Worm (Caenorhabditis elegans) whole organism, young adult: ENCODE results near the gene C49G7.12.

Source experiments
- ama-1 ChIP-seq, 3 experiments: fragments of 150-350 bp in 1 of 3; sonication (generic microtip) in 2 of 3; optimal IDR thresholded peaks; 2 replicates each; lab custom pipeline; 2014 to 2018; ENCODE audit warnings: missing biosample characterization in 2 of 3, missing genetic modification characterization in 2 of 3, missing genetic modification reagents in 2 of 3
- attf-6 ChIP-seq: fragments of 200-800 bp; sonication (Bioruptor generic); IDR thresholded peaks from 2 replicates; pipeline ENCODE4 v1.3.6; 2022; ENCODE audit warnings: missing genetic modification reagents, missing genetic modification characterization, missing compliant biosample characterization
- dox-1 ChIP-seq: fragments of 200-800 bp; sonication (Bioruptor generic); IDR thresholded peaks from 2 replicates; pipeline ENCODE4 v1.3.6; 2022; ENCODE audit warnings: missing genetic modification reagents, missing genetic modification characterization, missing compliant biosample characterization
- lsy-27 ChIP-seq: sonication (generic microtip); optimal IDR thresholded peaks from 2 replicates; lab custom pipeline; 2017; ENCODE audit warnings: missing genetic modification characterization, mild to moderate bottlenecking, missing compliant biosample characterization, antibody characterized with exemption, missing genotype, borderline replicate concordance; ENCODE audit not compliant: insufficient read depth
- madf-6 ChIP-seq: fragments of 200-800 bp; sonication (Bioruptor generic); IDR thresholded peaks from 2 replicates; pipeline ENCODE4 v1.3.6; 2022; ENCODE audit warnings: missing genetic modification reagents, missing genetic modification characterization, missing compliant biosample characterization
- mxl-1 ChIP-seq: sonication (generic microtip); optimal IDR thresholded peaks from 2 replicates; lab custom pipeline; 2016; ENCODE audit warnings: missing genetic modification characterization, missing compliant biosample characterization
- nhr-90 ChIP-seq: sonication (generic microtip); optimal IDR thresholded peaks from 2 replicates; lab custom pipeline; 2016; ENCODE audit warnings: missing genotype, mild to moderate bottlenecking, missing genetic modification characterization, missing compliant biosample characterization
- rec-8 ChIP-seq, 2 experiments: sonication (generic microtip); optimal IDR thresholded peaks; 2 replicates each; lab custom pipeline; 2016; ENCODE audit warnings: mild to moderate bottlenecking in 2 of 2, missing genetic modification characterization in 2 of 2, missing genetic modification reagents in 2 of 2, missing genotype in 2 of 2, missing biosample characterization in 1 of 2, missing compliant biosample characterization in 1 of 2, moderate library complexity in 1 of 2
- xnd-1 ChIP-seq: sonication (generic microtip); optimal IDR thresholded peaks from 2 replicates; lab custom pipeline; 2016; ENCODE audit warnings: missing genotype, missing genetic modification reagents, missing genetic modification characterization, missing compliant biosample characterization
- ztf-26 ChIP-seq: sonication (generic microtip); optimal IDR thresholded peaks from 2 replicates; lab custom pipeline; 2017; ENCODE audit warnings: missing genetic modification characterization, missing compliant biosample characterization

DNA sequence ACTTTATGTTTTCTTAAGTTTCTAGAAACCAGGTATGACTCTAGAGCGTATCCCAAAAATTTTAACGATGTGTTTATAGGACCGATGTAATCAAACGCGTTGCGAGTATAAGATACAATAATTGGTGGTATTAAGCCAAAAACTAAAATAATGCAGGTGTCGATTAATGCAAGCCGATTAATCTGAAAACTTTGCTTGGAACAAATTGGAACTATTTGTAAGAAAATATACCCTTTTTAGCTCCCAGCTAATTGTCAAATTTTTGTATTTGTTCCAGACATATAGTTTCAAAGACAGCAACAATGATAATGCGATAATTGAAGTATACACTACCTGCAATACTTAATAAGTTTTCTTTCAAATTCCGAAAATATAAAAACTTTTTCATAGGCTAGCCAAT is 43.1 kb downstream of the C49G7.12 start, which contains the start of gene srh-211:
- TF ChIP-seq lsy-27 (tag; lab: Kevin White, UChicago) (no peak), ztf-26 (tag; lab: Kevin White, UChicago) (no peak), madf-6 (no peak), attf-6 (no peak), ama-1 (optimal IDR thresholded peaks at IDR 0.05; lab: Kevin White, UChicago) (no peak), ama-1 (GFP tag; optimal IDR thresholded peaks at IDR 0.05; lab: Kevin White, UChicago) (no peak), dox-1 (GFP tag; lab: Robert Waterston, UW) (no peak), nhr-90 (no peak), mxl-1 (tag; lab: Kevin White, UChicago) (no peak), rec-8 (tag; optimal IDR thresholded peaks at IDR 0.05; lab: Kevin White, UChicago) (no peak), xnd-1 (tag; lab: Kevin White, UChicago) (no peak)
